Worm (Caenorhabditis elegans): ENCODE results near the gene Y39B6A.27.

DNA sequence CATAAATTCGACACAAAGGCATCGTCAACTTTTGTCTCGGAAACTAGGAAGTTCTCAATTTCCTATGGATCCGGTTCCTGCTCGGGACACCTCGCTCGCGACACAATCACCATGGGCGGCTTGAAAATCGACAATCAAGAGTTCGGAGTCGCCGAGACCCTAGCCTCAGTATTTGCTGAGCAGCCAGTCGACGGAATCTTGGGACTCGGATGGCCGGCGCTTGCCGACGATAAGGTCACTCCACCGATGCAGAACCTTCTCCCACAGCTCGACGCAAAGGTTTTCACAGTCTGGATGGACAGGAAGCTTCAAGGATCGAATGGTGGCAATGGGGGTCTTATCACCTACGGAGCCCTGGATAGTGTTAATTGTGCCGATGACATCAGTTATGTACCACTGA lies 15.9 kb downstream of the Y39B6A.27 start:
- TF ChIP-seq W03F9.2 (tag; optimal IDR thresholded peaks at IDR 0.05) (no peak), dao-5 (tag; optimal IDR thresholded peaks at IDR 0.05) (no peak)

Measured in whole organism, L4/young adult.